Worm (Caenorhabditis elegans) whole organism, late embryonic: ENCODE data around the gene Y17G7B.8.

Experiments
- ceh-24 ChIP-seq: sonication (generic microtip); optimal IDR thresholded peaks from 2 replicates; lab custom pipeline; 2016; ENCODE audit warnings: mild to moderate bottlenecking, missing genetic modification characterization, missing compliant biosample characterization
- elt-2 ChIP-seq: sonication (generic microtip); optimal IDR thresholded peaks from 2 replicates; lab custom pipeline; 2016; ENCODE audit warnings: missing genetic modification reagents, missing genetic modification characterization, missing compliant biosample characterization

- no peak for TF ChIP-seq elt-2 (tag; lab: Kevin White, UChicago)
- TF ChIP-seq ceh-24 (tag; lab: Kevin White, UChicago), result no peak
Observed at ce11 chrII:12062521-12062920, 35.0 kb upstream of the Y17G7B.8 start, which contains the start of gene arrd-7.
